Worm (Caenorhabditis elegans): ENCODE results near the gene clec-226.
A peak's percentile ranks its signal among the peaks of the same experiment; 100 is the strongest.

Gene clec-226

ce11 chrV:13908120-13908915 is 38.5 kb upstream of the clec-226 start (continued):
- TF ChIP-seq ama-1 (optimal IDR thresholded peaks at IDR 0.05) (no peak), sdz-12 (GFP tag; optimal IDR thresholded peaks at IDR 0.05) (peak; percentile 60), hif-1 (tag; optimal IDR thresholded peaks at IDR 0.05) (peak in 1 of 2 experiments; percentile 18), T20F7.1 (GFP tag; optimal IDR thresholded peaks at IDR 0.05) (peak; percentile 31), dmd-9 (GFP tag; IDR thresholded peaks at IDR 0.05) (no peak), egl-43 (GFP tag; IDR thresholded peaks at IDR 0.05) (no peak), mes-2 (tag; optimal IDR thresholded peaks at IDR 0.05; ENCODE audit: poor library complexity, severe bottlenecking) (peak; percentile 29)

DNA sequence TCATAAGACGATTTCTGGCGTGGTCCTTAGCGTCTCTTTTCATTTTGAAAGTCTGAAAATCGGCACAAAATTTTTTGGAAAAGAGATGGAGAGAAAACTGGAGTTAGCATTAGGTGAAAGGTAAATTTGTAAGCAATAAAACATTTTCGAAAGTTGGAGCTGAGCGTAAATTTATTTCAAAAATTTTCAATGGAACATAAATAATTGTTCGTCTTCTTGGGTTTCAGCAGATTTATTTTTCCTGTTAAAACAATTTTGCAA is 37.9 kb upstream of the clec-226 start, which contains the start of gene C06B3.6:
TSS of gene C06B3.6 (minus strand) at position 52 of the 261 bp plus-strand sequence.
- TF ChIP-seq ces-1 (GFP tag; optimal IDR thresholded peaks at IDR 0.05) (no peak), ama-1 (optimal IDR thresholded peaks at IDR 0.05) (peak; percentile 64), madf-9 (GFP tag; conservative IDR thresholded peaks at IDR 0.05) (0 out of 2 replicates have a peak, but pooled peaks have one; percentile 6), snpc-4 (tag; optimal IDR thresholded peaks at IDR 0.05) (no peak), aha-1 (tag) (peak; percentile 95)

DNA sequence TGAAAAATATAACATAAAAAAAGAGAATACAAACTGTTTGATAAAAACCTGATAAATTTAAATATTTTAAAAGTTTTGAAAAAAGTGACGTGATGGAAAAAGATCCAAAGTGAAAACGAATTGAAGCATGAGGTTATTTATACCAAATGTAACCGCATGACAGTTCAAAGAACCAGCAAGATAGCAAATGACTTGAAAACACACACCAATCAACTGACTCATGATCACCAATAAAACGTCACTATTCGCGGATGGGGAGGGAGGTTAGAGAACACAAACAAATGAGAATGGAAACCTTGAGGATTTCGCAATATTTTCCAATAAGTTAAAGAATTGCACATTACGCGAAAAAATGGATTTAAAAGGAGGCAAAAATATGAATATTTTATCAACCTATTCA is 37.4 kb upstream of the clec-226 start, which contains the start of gene C06B3.7:
TSS of gene C06B3.7 (plus strand) at position 287 of the 400 bp plus-strand sequence.
- no peak for TF ChIP-seq lir-3 (tag; optimal IDR thresholded peaks at IDR 0.05)
- no peak for TF ChIP-seq rbr-2 (tag; optimal IDR thresholded peaks at IDR 0.05)
- no peak for TF ChIP-seq madf-9 (GFP tag; conservative IDR thresholded peaks at IDR 0.05)
- no peak for TF ChIP-seq daf-12 (tag; optimal IDR thresholded peaks at IDR 0.05)
- TF ChIP-seq skn-1 (tag; optimal IDR thresholded peaks at IDR 0.05): no peak
- peak; percentile 51 to 83 for TF ChIP-seq daf-16 (GFP tag; optimal IDR thresholded peaks at IDR 0.05)
- peak; percentile 99 for TF ChIP-seq daf-16 (tag; optimal IDR thresholded peaks at IDR 0.05)
- TF ChIP-seq spr-3 (GFP tag; optimal IDR thresholded peaks at IDR 0.05): no peak
- peak; percentile 62 for TF ChIP-seq lin-13 (GFP tag; optimal IDR thresholded peaks at IDR 0.05)
- TF ChIP-seq snpc-1.2 (GFP tag; IDR thresholded peaks at IDR 0.05): no peak
- TF ChIP-seq ceh-32 (tag; optimal IDR thresholded peaks at IDR 0.05; ENCODE audit: poor library complexity): no peak
- no peak for TF ChIP-seq Y105C5A.15 (GFP tag; IDR thresholded peaks at IDR 0.05)
- no peak for TF ChIP-seq spr-1 (tag; optimal IDR thresholded peaks at IDR 0.05)
- TF ChIP-seq fos-1 (tag; optimal IDR thresholded peaks at IDR 0.05): peak; percentile 73
- TF ChIP-seq nhr-237 (tag; optimal IDR thresholded peaks at IDR 0.05): no peak
- TF ChIP-seq lin-15B (tag; optimal IDR thresholded peaks at IDR 0.05): no peak
- peak; percentile 30; the same call in 1 of the 2 replicates for TF ChIP-seq pha-4 (GFP tag; IDR thresholded peaks at IDR 0.05)
- TF ChIP-seq pha-4 (tag; optimal IDR thresholded peaks at IDR 0.05): peak; percentile 41
- no peak for TF ChIP-seq arid-1 (GFP tag; conservative IDR thresholded peaks at IDR 0.05)
- TF ChIP-seq mxl-3 (GFP tag; optimal IDR thresholded peaks at IDR 0.05): peak; percentile 47
- TF ChIP-seq nhr-76 (tag; optimal IDR thresholded peaks at IDR 0.05): no peak
- TF ChIP-seq nhr-41 (GFP tag; IDR thresholded peaks at IDR 0.05): no peak
- peak; percentile 96 for TF ChIP-seq nhr-77 (tag; optimal IDR thresholded peaks at IDR 0.05)
- TF ChIP-seq mep-1 (tag; optimal IDR thresholded peaks at IDR 0.05): peak; percentile 90
- peak in 1 of 2 experiments; percentile 98 for TF ChIP-seq unc-62 (GFP tag; optimal IDR thresholded peaks at IDR 0.05 in 1 of 2)
- TF ChIP-seq unc-62 (tag; optimal IDR thresholded peaks at IDR 0.05): no peak
- TF ChIP-seq aha-1 (tag): peak; percentile 99
- TF ChIP-seq nhr-28 (tag; optimal IDR thresholded peaks at IDR 0.05): peak; percentile 95
- TF ChIP-seq set-16 (GFP tag; IDR thresholded peaks at IDR 0.05): no peak
- peak; percentile 75 for TF ChIP-seq nhr-48 (tag; optimal IDR thresholded peaks at IDR 0.05)
- TF ChIP-seq jun-1 (tag; optimal IDR thresholded peaks at IDR 0.05): no peak
- peak; percentile 81 for TF ChIP-seq ama-1 (optimal IDR thresholded peaks at IDR 0.05)
- no peak for TF ChIP-seq F44E2.7 (GFP tag; IDR thresholded peaks at IDR 0.05)
- no peak for TF ChIP-seq gei-8 (GFP tag; optimal IDR thresholded peaks at IDR 0.05)
- TF ChIP-seq lim-7 (GFP tag; IDR thresholded peaks at IDR 0.05): no peak
- no peak for TF ChIP-seq ztf-11 (tag; optimal IDR thresholded peaks at IDR 0.05)
- no peak for TF ChIP-seq nhr-42 (GFP tag; IDR thresholded peaks at IDR 0.05)
- peak; percentile 52 for TF ChIP-seq nhr-25 (tag; optimal IDR thresholded peaks at IDR 0.05; ENCODE audit: borderline replicate concordance, insufficient read depth)
- TF ChIP-seq ceh-44 (GFP tag; IDR thresholded peaks at IDR 0.05): no peak
- peak; percentile 62; the same call in 1 of the 2 replicates for TF ChIP-seq tra-1 (GFP tag; IDR thresholded peaks at IDR 0.05)
